Worm (Caenorhabditis elegans) whole organism, mixed stage, embryonic: Measurements from ENCODE around the gene K03A11.5.

Experiments
- bed-3 ChIP-seq: fragments of 200-800 bp; sonication (Bioruptor generic); optimal IDR thresholded peaks from 3 replicates; lab custom pipeline; 2018; ENCODE audit warnings: mild to moderate bottlenecking, missing genetic modification characterization, moderate library complexity, missing compliant biosample characterization
- blmp-1 ChIP-seq: fragments of 150-350 bp; optimal IDR thresholded peaks from 2 replicates; lab custom pipeline; 2014; ENCODE audit warnings: missing biosample characterization, missing genetic modification characterization
- ceh-39 ChIP-seq: fragments of 150-350 bp; optimal IDR thresholded peaks from 2 replicates; lab custom pipeline; 2014; ENCODE audit warnings: missing biosample characterization, missing genetic modification characterization
- ceh-43 ChIP-seq: fragments of 200-800 bp; sonication (Bioruptor generic); optimal IDR thresholded peaks from 2 replicates; lab custom pipeline; 2018; ENCODE audit warnings: mild to moderate bottlenecking, missing genetic modification characterization, moderate library complexity, missing compliant biosample characterization
- ceh-83 ChIP-seq: fragments of 200-800 bp; sonication (Bioruptor generic); optimal IDR thresholded peaks from 2 replicates; lab custom pipeline; 2018; ENCODE audit warnings: mild to moderate bottlenecking, missing genetic modification characterization, missing compliant biosample characterization
- ces-1 ChIP-seq: fragments of 150-350 bp; optimal IDR thresholded peaks from 2 replicates; lab custom pipeline; 2014; ENCODE audit warnings: missing biosample characterization, missing genetic modification reagents, missing genetic modification characterization
- cnd-1 ChIP-seq: fragments of 200-800 bp; sonication (Bioruptor generic); optimal IDR thresholded peaks from 2 replicates; lab custom pipeline; 2018; ENCODE audit warnings: mild to moderate bottlenecking, missing genetic modification characterization, missing compliant biosample characterization
- elt-1 ChIP-seq: sonication (generic microtip); optimal IDR thresholded peaks from 2 replicates; lab custom pipeline; 2017; ENCODE audit warnings: missing genetic modification characterization, mild to moderate bottlenecking, missing compliant biosample characterization, antibody characterized with exemption, moderate library complexity, borderline replicate concordance; ENCODE audit not compliant: insufficient read depth
- elt-3 ChIP-seq: fragments of 150-350 bp; optimal IDR thresholded peaks from 2 replicates; lab custom pipeline; 2014; ENCODE audit warnings: missing biosample characterization, missing genetic modification characterization
- flh-1 ChIP-seq: fragments of 200-800 bp; sonication (Bioruptor generic); optimal IDR thresholded peaks from 2 replicates; lab custom pipeline; 2018; ENCODE audit warnings: mild to moderate bottlenecking, missing genetic modification characterization, moderate library complexity, missing compliant biosample characterization
- ham-2 ChIP-seq: fragments of 200-800 bp; sonication (Bioruptor generic); optimal IDR thresholded peaks from 2 replicates; lab custom pipeline; 2018; ENCODE audit warnings: mild to moderate bottlenecking, missing genetic modification characterization, missing compliant biosample characterization
- hlh-1 ChIP-seq: fragments of 150-350 bp; optimal IDR thresholded peaks from 2 replicates; lab custom pipeline; 2014; ENCODE audit warnings: missing biosample characterization, missing genetic modification reagents, missing genetic modification characterization
- lin-13 ChIP-seq: fragments of 150-350 bp; optimal IDR thresholded peaks from 2 replicates; lab custom pipeline; 2014; ENCODE audit warnings: missing biosample characterization, missing genetic modification characterization
- lin-32 ChIP-seq: fragments of 200-800 bp; sonication (Bioruptor generic); optimal IDR thresholded peaks from 2 replicates; lab custom pipeline; 2018; ENCODE audit warnings: mild to moderate bottlenecking, missing genetic modification characterization, missing compliant biosample characterization
- lsy-2 ChIP-seq: fragments of 150-350 bp; optimal IDR thresholded peaks from 2 replicates; lab custom pipeline; 2014; ENCODE audit warnings: missing biosample characterization, missing genetic modification characterization
- mab-5 ChIP-seq: fragments of 150-350 bp; optimal IDR thresholded peaks from 2 replicates; lab custom pipeline; 2014; ENCODE audit warnings: missing biosample characterization, missing genetic modification characterization
- mep-1 ChIP-seq: fragments of 150-350 bp; optimal IDR thresholded peaks from 2 replicates; lab custom pipeline; 2017; ENCODE audit warnings: missing biosample characterization, missing genetic modification reagents, missing genetic modification characterization, inconsistent platforms
- mls-2 ChIP-seq: sonication (generic microtip); optimal IDR thresholded peaks from 2 replicates; lab custom pipeline; 2016; ENCODE audit warnings: mild to moderate bottlenecking, missing genetic modification characterization, moderate library complexity, missing compliant biosample characterization
- nhr-12 ChIP-seq: fragments of 150-350 bp; optimal IDR thresholded peaks from 2 replicates; lab custom pipeline; 2014; ENCODE audit warnings: missing biosample characterization, missing genetic modification characterization
- nhr-2 ChIP-seq: fragments of 150-350 bp; optimal IDR thresholded peaks from 2 replicates; lab custom pipeline; 2014; ENCODE audit warnings: missing biosample characterization, missing genetic modification characterization
- nhr-237 ChIP-seq: fragments of 150-350 bp; optimal IDR thresholded peaks from 2 replicates; lab custom pipeline; 2014; ENCODE audit warnings: missing biosample characterization, missing genetic modification characterization
- nhr-28 ChIP-seq: fragments of 150-350 bp; optimal IDR thresholded peaks from 2 replicates; lab custom pipeline; 2014; ENCODE audit warnings: missing biosample characterization, missing genetic modification characterization
- nhr-76 ChIP-seq: sonication (generic microtip); optimal IDR thresholded peaks from 2 replicates; lab custom pipeline; 2017; ENCODE audit warnings: missing biosample characterization, missing genetic modification characterization
- pha-4 ChIP-seq: fragments of 150-350 bp; optimal IDR thresholded peaks from 2 replicates; lab custom pipeline; 2018; ENCODE audit warnings: missing biosample characterization, missing genetic modification reagents, missing genetic modification characterization
- snpc-4 ChIP-seq: fragments of 150-350 bp; optimal IDR thresholded peaks from 2 replicates; lab custom pipeline; 2014; ENCODE audit warnings: missing biosample characterization, missing genetic modification characterization
- sptf-1 ChIP-seq: sonication (generic microtip); optimal IDR thresholded peaks from 2 replicates; lab custom pipeline; 2017; ENCODE audit warnings: mild to moderate bottlenecking, missing genetic modification characterization, moderate library complexity, missing compliant biosample characterization
- tbx-8 ChIP-seq: fragments of 200-800 bp; sonication (Bioruptor generic); optimal IDR thresholded peaks from 2 replicates; lab custom pipeline; 2018; ENCODE audit warnings: mild to moderate bottlenecking, missing genetic modification characterization, moderate library complexity, missing compliant biosample characterization
- unc-120 ChIP-seq: sonication (generic microtip); optimal IDR thresholded peaks from 2 replicates; lab custom pipeline; 2017; ENCODE audit warnings: missing genetic modification characterization, missing compliant biosample characterization; ENCODE audit not compliant: poor library complexity, severe bottlenecking
- unc-39 ChIP-seq: fragments of 150-350 bp; optimal IDR thresholded peaks from 2 replicates; lab custom pipeline; 2014; ENCODE audit warnings: missing biosample characterization, missing genetic modification characterization
- unc-62 ChIP-seq: fragments of 150-350 bp; optimal IDR thresholded peaks from 2 replicates; lab custom pipeline; 2014; ENCODE audit warnings: missing biosample characterization, missing genetic modification reagents, missing genetic modification characterization
- zip-8 ChIP-seq: fragments of 150-350 bp; optimal IDR thresholded peaks from 2 replicates; lab custom pipeline; 2014; ENCODE audit warnings: missing biosample characterization, missing genetic modification characterization
- ztf-11 ChIP-seq: fragments of 150-350 bp; optimal IDR thresholded peaks from 2 replicates; lab custom pipeline; 2014; ENCODE audit warnings: missing biosample characterization, missing genetic modification characterization

The K03A11.5 gene

ce11 chrX:13082326-13082725 lies 19.0 kb downstream of the K03A11.5 start, which contains the start of gene str-10:
str-10 (plus strand) TSS chrX:13082626.
- TF ChIP-seq ceh-39 (tag; lab: Kevin White, UChicago) (no peak), zip-8 (no peak), unc-39 (tag; lab: Kevin White, UChicago) (no peak), lsy-2 (no peak), snpc-4 (tag; lab: Kevin White, UChicago) (no peak), blmp-1 (no peak), nhr-12 (tag; lab: Kevin White, UChicago) (no peak), ham-2 (GFP tag; lab: Kevin White, UChicago) (no peak), lin-13 (tag; lab: Kevin White, UChicago) (no peak), nhr-76 (tag; lab: Kevin White, UChicago) (no peak), nhr-2 (tag; lab: Kevin White, UChicago) (no peak), pha-4 (tag; lab: Kevin White, UChicago) (no peak), ztf-11 (tag; lab: Kevin White, UChicago) (no peak), mls-2 (no peak)
- TF ChIP-seq, all 35 proteins: peak for 0

DNA sequence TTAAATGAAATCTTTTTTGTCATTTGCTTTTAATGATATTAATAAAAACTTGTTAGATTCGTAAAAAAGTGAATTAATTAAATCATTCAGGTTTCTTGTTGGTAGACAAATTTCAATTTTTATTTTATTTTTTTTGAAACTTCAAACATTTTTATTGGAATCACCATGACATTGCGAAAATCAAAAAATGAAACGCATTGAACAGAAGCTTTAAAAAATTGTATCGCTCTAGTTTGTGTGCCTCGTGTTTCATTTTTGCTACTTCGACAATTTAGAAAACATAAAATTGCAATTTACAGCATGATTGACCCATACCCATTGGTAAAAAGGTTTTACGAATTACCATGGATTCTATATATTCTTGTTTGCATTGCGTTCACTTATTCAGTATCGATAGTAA lies 20.9 kb downstream of the K03A11.5 start, which contains the start of gene R03G8.1:
TSS of gene R03G8.1 (plus strand) at position 301 of the 400 bp plus-strand sequence.
- TF ChIP-seq mls-2, result no peak
- no peak for TF ChIP-seq nhr-28 (tag; lab: Kevin White, UChicago)
- no peak for TF ChIP-seq lin-13 (tag; lab: Kevin White, UChicago)
- no peak for TF ChIP-seq tbx-8 (GFP tag; lab: Kevin White, UChicago)
- no peak for TF ChIP-seq ceh-39 (tag; lab: Kevin White, UChicago)
- TF ChIP-seq blmp-1, result no peak
- no peak for TF ChIP-seq elt-1
- no peak for TF ChIP-seq mep-1 (tag; lab: Kevin White, UChicago)
- TF ChIP-seq bed-3, result no peak
- TF ChIP-seq, all 35 proteins: peak for 0

- no peak for TF ChIP-seq unc-62 (GFP tag; lab: Kevin White, UChicago)
- no peak for TF ChIP-seq cnd-1 (tag; lab: Kevin White, UChicago)
- no peak for TF ChIP-seq nhr-28 (tag; lab: Kevin White, UChicago)
- TF ChIP-seq ceh-39 (tag; lab: Kevin White, UChicago), result no peak
- TF ChIP-seq ztf-11 (tag; lab: Kevin White, UChicago), result no peak
- no peak for TF ChIP-seq lin-32 (GFP tag; lab: Kevin White, UChicago)
- no peak for TF ChIP-seq pha-4 (tag; lab: Kevin White, UChicago)
- no peak for TF ChIP-seq hlh-1 (tag; lab: Kevin White, UChicago)
- TF ChIP-seq zip-8, result no peak
- no peak for TF ChIP-seq lsy-2
- no peak for TF ChIP-seq nhr-12 (tag; lab: Kevin White, UChicago)
- TF ChIP-seq elt-3 (tag; lab: Kevin White, UChicago), result no peak
- no peak for TF ChIP-seq mep-1 (tag; lab: Kevin White, UChicago)
Measured at ce11 chrX:13088539-13088938, 25.2 kb downstream of the K03A11.5 start.

DNA sequence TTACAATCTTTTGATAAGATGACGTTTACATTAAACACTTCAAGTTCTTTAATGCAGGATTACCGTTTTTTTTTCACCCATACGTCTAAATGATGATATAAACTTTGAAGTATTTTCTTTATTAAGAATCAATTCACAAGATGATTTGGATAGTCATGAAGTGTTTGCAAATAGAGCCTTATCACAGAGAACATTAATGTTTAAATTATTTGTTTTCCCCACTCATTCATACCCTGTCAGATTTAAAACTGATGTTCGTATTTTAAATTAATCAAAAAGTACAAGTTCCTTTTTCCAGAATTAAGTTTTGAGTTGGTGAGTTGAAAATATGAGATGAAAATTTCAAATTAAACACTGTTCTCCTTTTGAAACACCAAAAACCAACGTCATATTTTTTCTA lies 27.3 kb downstream of the K03A11.5 start, which contains the start of gene R03G8.3:
TSS of gene R03G8.3 (plus strand) at position 301 of the 400 bp plus-strand sequence.
- no peak for TF ChIP-seq tbx-8 (GFP tag; lab: Kevin White, UChicago)
- no peak for TF ChIP-seq elt-1
- no peak for TF ChIP-seq unc-39 (tag; lab: Kevin White, UChicago)
- TF ChIP-seq flh-1, result no peak
- no peak for TF ChIP-seq cnd-1 (tag; lab: Kevin White, UChicago)
- no peak for TF ChIP-seq nhr-237 (tag; lab: Kevin White, UChicago)
- TF ChIP-seq zip-8, result no peak
- no peak for TF ChIP-seq ces-1 (GFP tag; lab: Kevin White, UChicago)
- TF ChIP-seq ceh-83 (GFP tag; lab: Kevin White, UChicago), result no peak
- no peak for TF ChIP-seq lin-13 (tag; lab: Kevin White, UChicago)
- no peak for TF ChIP-seq sptf-1 (tag; lab: Kevin White, UChicago)
- no peak for TF ChIP-seq mep-1 (tag; lab: Kevin White, UChicago)
- no peak for TF ChIP-seq unc-120 (tag; lab: Kevin White, UChicago)
- no peak for TF ChIP-seq ztf-11 (tag; lab: Kevin White, UChicago)
- TF ChIP-seq lin-32 (GFP tag; lab: Kevin White, UChicago), result no peak
- no peak for TF ChIP-seq blmp-1
- TF ChIP-seq mls-2, result no peak

ce11 chrX:13091199-13091598 lies 27.9 kb downstream of the K03A11.5 start:
- no peak for TF ChIP-seq lin-13 (tag; lab: Kevin White, UChicago)
- TF ChIP-seq pha-4 (tag; lab: Kevin White, UChicago), result no peak
- no peak for TF ChIP-seq ceh-43 (GFP tag; lab: Kevin White, UChicago)
- no peak for TF ChIP-seq sptf-1 (tag; lab: Kevin White, UChicago)
- no peak for TF ChIP-seq ceh-83 (GFP tag; lab: Kevin White, UChicago)
- no peak for TF ChIP-seq elt-3 (tag; lab: Kevin White, UChicago)
- no peak for TF ChIP-seq nhr-28 (tag; lab: Kevin White, UChicago)
- TF ChIP-seq nhr-237 (tag; lab: Kevin White, UChicago), result no peak
- TF ChIP-seq mls-2, result no peak
- no peak for TF ChIP-seq mab-5 (tag; lab: Kevin White, UChicago)
- no peak for TF ChIP-seq ztf-11 (tag; lab: Kevin White, UChicago)
- TF ChIP-seq nhr-12 (tag; lab: Kevin White, UChicago), result no peak
- TF ChIP-seq ces-1 (GFP tag; lab: Kevin White, UChicago), result no peak
